Worm (Caenorhabditis elegans) whole organism, L4 larva: ENCODE results near the gene srz-11.
"Not testable (repeated sequence)": the region's sequence is repeated elsewhere in the genome, so short reads cannot be mapped to it uniquely, and the experiment has no call there.

Experiments
- D1046.2 ChIP-seq: fragments of 200-800 bp; sonication (Bioruptor generic); IDR thresholded peaks from 2 replicates; pipeline ENCODE4 v1.3.6; 2022; ENCODE audit warnings: missing genetic modification characterization, missing compliant biosample characterization
- F37D6.2 ChIP-seq: sonication (generic microtip); optimal IDR thresholded peaks from 2 replicates; lab custom pipeline; 2016; ENCODE audit warnings: mild to moderate bottlenecking, missing genetic modification characterization, missing compliant biosample characterization
- F49E8.2 ChIP-seq: sonication (generic microtip); optimal IDR thresholded peaks from 2 replicates; lab custom pipeline; 2016; ENCODE audit warnings: missing compliant biosample characterization, mild to moderate bottlenecking, missing genetic modification characterization, borderline replicate concordance
- Y48G9A.11 ChIP-seq: fragments of 200-800 bp; sonication (Bioruptor generic); IDR thresholded peaks from 2 replicates; pipeline ENCODE4 v1.3.6; 2022; ENCODE audit warnings: missing genetic modification reagents, missing genetic modification characterization, missing compliant biosample characterization
- ZK546.5 ChIP-seq, 2 experiments: sonication (generic microtip); optimal IDR thresholded peaks; 2 replicates each; lab custom pipeline; 2017; ENCODE audit warnings: missing biosample characterization in 2 of 2, missing genetic modification characterization in 2 of 2
- ama-1 ChIP-seq: fragments of 150-350 bp; optimal IDR thresholded peaks from 2 replicates; lab custom pipeline; 2014; ENCODE audit warnings: inconsistent platforms, mixed read lengths
- ceh-28 ChIP-seq: fragments of 150-350 bp; optimal IDR thresholded peaks from 2 replicates; lab custom pipeline; 2014; ENCODE audit warnings: missing biosample characterization, missing genetic modification reagents, missing genetic modification characterization
- ceh-62 ChIP-seq: sonication (generic microtip); optimal IDR thresholded peaks from 2 replicates; lab custom pipeline; 2017; ENCODE audit warnings: missing biosample characterization, missing genetic modification characterization
- ctbp-1 ChIP-seq: fragments of 200-800 bp; sonication (Bioruptor generic); IDR thresholded peaks from 2 replicates; pipeline ENCODE4 v1.3.6; 2022; ENCODE audit warnings: missing genetic modification reagents, missing genetic modification characterization, missing compliant biosample characterization
- daf-12 ChIP-seq: fragments of 150-350 bp; optimal IDR thresholded peaks from 2 replicates; lab custom pipeline; 2014; ENCODE audit warnings: missing biosample characterization, missing genetic modification reagents, missing genetic modification characterization
- hlh-30 ChIP-seq: sonication (generic microtip); optimal IDR thresholded peaks from 2 replicates; lab custom pipeline; 2017; ENCODE audit warnings: antibody characterized with exemption, mild to moderate bottlenecking, missing genetic modification characterization, missing compliant biosample characterization; ENCODE audit not compliant: insufficient read depth
- lin-15B ChIP-seq: fragments of 150-350 bp; sonication (generic microtip); optimal IDR thresholded peaks from 3 replicates; lab custom pipeline; 2014; ENCODE audit warnings: missing biosample characterization, missing genetic modification characterization
- lin-38 ChIP-seq: fragments of 200-800 bp; sonication (Bioruptor generic); IDR thresholded peaks from 2 replicates; pipeline ENCODE4 v1.3.6; 2022; ENCODE audit warnings: missing genetic modification reagents, missing genetic modification characterization, missing compliant biosample characterization
- lir-3 ChIP-seq: sonication (generic microtip); optimal IDR thresholded peaks from 2 replicates; lab custom pipeline; 2016; ENCODE audit warnings: mild to moderate bottlenecking, missing genetic modification characterization, missing compliant biosample characterization
- madf-9 ChIP-seq: fragments of 200-800 bp; sonication (Bioruptor generic); conservative IDR thresholded peaks from 2 replicates; pipeline ENCODE4 v1.3.6; 2022; ENCODE audit warnings: missing genetic modification reagents, missing genetic modification characterization, missing compliant biosample characterization
- mdl-1 ChIP-seq, 2 experiments: fragments of 150-350 bp in 1 of 2; sonication (generic microtip) in 1 of 2; optimal IDR thresholded peaks; 2 replicates each; lab custom pipeline; 2014 to 2017; ENCODE audit warnings: missing biosample characterization in 2 of 2, missing genetic modification characterization in 2 of 2
- mes-2 ChIP-seq: sonication (generic microtip); optimal IDR thresholded peaks from 2 replicates; lab custom pipeline; 2016; ENCODE audit warnings: missing genotype, mild to moderate bottlenecking, missing genetic modification characterization, missing compliant biosample characterization; ENCODE audit not compliant: poor library complexity, severe bottlenecking
- mxl-2 ChIP-seq: fragments of 200-800 bp; sonication (Bioruptor generic); conservative IDR thresholded peaks from 2 replicates; pipeline ENCODE4 v1.3.6; 2022; ENCODE audit warnings: missing genetic modification reagents, missing genetic modification characterization, missing compliant biosample characterization
- nhr-237 ChIP-seq: sonication (generic microtip); optimal IDR thresholded peaks from 2 replicates; lab custom pipeline; 2017; ENCODE audit warnings: missing biosample characterization, missing genetic modification characterization
- nhr-28 ChIP-seq: fragments of 150-350 bp; optimal IDR thresholded peaks from 2 replicates; lab custom pipeline; 2014; ENCODE audit warnings: missing biosample characterization, missing genetic modification characterization
- nhr-41 ChIP-seq: fragments of 200-800 bp; sonication (Bioruptor generic); IDR thresholded peaks from 2 replicates; pipeline ENCODE4 v1.3.6; 2022; ENCODE audit warnings: missing genetic modification reagents, missing genetic modification characterization, missing compliant biosample characterization
- nhr-42 ChIP-seq: fragments of 200-800 bp; sonication (Bioruptor generic); IDR thresholded peaks from 2 replicates; pipeline ENCODE4 v1.3.6; 2022; ENCODE audit warnings: missing genetic modification characterization, missing compliant biosample characterization
- nhr-76 ChIP-seq: fragments of 150-350 bp; optimal IDR thresholded peaks from 2 replicates; lab custom pipeline; 2014; ENCODE audit warnings: missing biosample characterization, missing genetic modification characterization
- php-3 ChIP-seq: fragments of 200-800 bp; sonication (Bioruptor generic); IDR thresholded peaks from 2 replicates; pipeline ENCODE4 v1.3.6; 2022; ENCODE audit warnings: missing genetic modification reagents, missing genetic modification characterization, missing compliant biosample characterization
- sdz-12 ChIP-seq: fragments of 200-800 bp; sonication (Bioruptor generic); optimal IDR thresholded peaks from 2 replicates; lab custom pipeline; 2018; ENCODE audit warnings: mild to moderate bottlenecking, missing genetic modification characterization, missing compliant biosample characterization
- skn-1 ChIP-seq: fragments of 150-350 bp; optimal IDR thresholded peaks from 2 replicates; lab custom pipeline; 2014; ENCODE audit warnings: missing biosample characterization, missing genetic modification characterization
- snpc-4 ChIP-seq: fragments of 150-350 bp; optimal IDR thresholded peaks from 2 replicates; lab custom pipeline; 2014; ENCODE audit warnings: missing biosample characterization, missing genetic modification characterization
- spr-3 ChIP-seq: fragments of 200-800 bp; sonication (Bioruptor generic); optimal IDR thresholded peaks from 2 replicates; lab custom pipeline; 2018; ENCODE audit warnings: mild to moderate bottlenecking, missing genetic modification characterization, missing compliant biosample characterization
- unc-130 ChIP-seq: sonication (generic microtip); optimal IDR thresholded peaks from 2 replicates; lab custom pipeline; 2016; ENCODE audit warnings: missing genetic modification reagents, missing genetic modification characterization, missing compliant biosample characterization
- unc-62 ChIP-seq, 3 experiments: fragments of 150-350 bp in 1 of 3; sonication (generic microtip); optimal IDR thresholded peaks in 2 of 3; peaks in 1 of 3; 1 replicate in 1 of 3; 2 replicates in 2 of 3; lab custom pipeline; 2014 to 2017; ENCODE audit warnings: missing biosample characterization in 3 of 3, missing genetic modification characterization in 3 of 3, missing genetic modification reagents in 3 of 3, missing genotype in 1 of 3
- zag-1 ChIP-seq: fragments of 150-350 bp; optimal IDR thresholded peaks from 2 replicates; lab custom pipeline; 2014; ENCODE audit warnings: missing biosample characterization, missing genetic modification characterization
- zfp-3 ChIP-seq: fragments of 200-800 bp; sonication (Bioruptor generic); conservative IDR thresholded peaks from 2 replicates; pipeline ENCODE4 v1.3.6; 2022; ENCODE audit warnings: missing genetic modification reagents, missing genetic modification characterization, missing compliant biosample characterization
- ztf-11 ChIP-seq: fragments of 150-350 bp; optimal IDR thresholded peaks from 2 replicates; lab custom pipeline; 2014; ENCODE audit warnings: missing biosample characterization, missing genetic modification characterization
- ztf-7 ChIP-seq: fragments of 150-350 bp; optimal IDR thresholded peaks from 2 replicates; lab custom pipeline; 2014; ENCODE audit warnings: missing biosample characterization, missing genetic modification characterization

The srz-11 gene

DNA sequence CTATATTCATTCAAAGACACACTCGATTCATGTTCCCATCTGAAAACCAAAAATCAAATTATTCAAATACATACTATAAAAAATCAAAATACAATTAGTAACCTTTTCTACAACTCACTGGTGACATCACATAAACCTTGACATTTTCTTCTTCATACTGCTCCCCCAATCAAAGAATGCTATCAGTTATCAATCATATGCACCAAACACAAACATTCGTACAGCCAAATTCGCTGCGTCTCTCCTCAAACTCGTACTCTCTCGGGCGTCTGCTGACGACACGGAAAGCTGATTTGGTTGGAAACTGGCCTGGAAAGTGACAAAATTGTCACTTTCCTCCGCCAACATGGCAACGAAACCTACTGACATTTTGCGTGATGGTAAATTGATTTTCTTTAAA lies 29.5 kb downstream of the srz-11 start, which contains the start of gene plc-2 (continued):
- no peak for TF ChIP-seq unc-130 (GFP tag; lab: Kevin White, UChicago)
- TF ChIP-seq zag-1: no peak
- TF ChIP-seq Y48G9A.11: no peak
- no peak for TF ChIP-seq nhr-237
- TF ChIP-seq hlh-30 (tag; lab: Kevin White, UChicago): peak; percentile 44
- TF ChIP-seq unc-62 (GFP tag; optimal IDR thresholded peaks at IDR 0.05 in 1 of 2; lab: Kevin White, UChicago): peak in 1 of 2 experiments; percentile 13
- no peak for TF ChIP-seq unc-62 (tag; optimal IDR thresholded peaks at IDR 0.05; lab: Kevin White, UChicago)
- TF ChIP-seq php-3 (GFP tag; lab: Robert Waterston, UW): no peak
- TF ChIP-seq madf-9 (GFP tag; lab: Robert Waterston, UW): no peak

DNA sequence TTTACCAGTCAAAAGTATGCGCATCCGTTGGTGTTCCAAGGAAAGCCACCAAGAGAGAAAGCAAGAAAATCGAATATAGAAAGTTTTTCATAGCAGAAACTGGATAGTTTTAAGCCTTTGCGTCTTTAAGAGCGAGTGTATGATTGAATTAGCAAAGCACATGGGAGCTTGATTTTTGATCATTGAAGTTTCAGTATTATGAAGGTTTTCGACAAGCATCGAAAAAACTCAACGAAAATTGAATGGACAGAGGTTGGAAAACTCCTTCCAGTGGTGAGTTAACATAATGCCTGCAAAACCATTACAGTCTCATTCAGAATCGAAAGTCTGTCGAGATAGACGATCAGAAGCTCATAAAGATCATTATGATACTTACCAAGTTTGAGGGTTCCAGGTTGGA lies 31.0 kb downstream of the srz-11 start, which contains the start of gene Y75B12B.13:
Gene Y75B12B.13, minus strand, starts transcription at position 101 of the 400 bp plus-strand sequence.
- TF ChIP-seq nhr-28 (tag; lab: Kevin White, UChicago) (no peak), nhr-76 (tag; lab: Kevin White, UChicago) (no peak), F37D6.2 (tag; lab: Kevin White, UChicago) (no peak), ceh-28 (no peak)
- TF ChIP-seq, all 104 proteins: peak for 0

DNA sequence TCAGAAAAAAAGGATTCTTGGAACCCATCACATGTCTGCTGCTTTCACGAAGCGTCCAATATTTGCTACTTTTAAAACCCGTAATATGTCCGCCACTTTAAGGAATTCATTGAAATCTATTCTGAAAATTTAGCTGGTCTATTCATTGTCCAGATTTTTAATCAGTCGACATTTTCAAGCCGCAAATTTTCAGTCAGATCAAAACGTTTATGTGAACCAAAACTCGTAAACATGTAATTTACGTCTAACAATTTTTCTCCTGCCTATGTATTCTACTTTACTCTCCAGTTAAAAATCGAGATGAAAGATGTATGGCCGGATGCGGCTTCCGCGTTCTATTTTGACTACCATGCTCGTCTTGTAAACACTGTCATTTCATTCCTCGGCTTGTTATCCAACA lies 35.1 kb downstream of the srz-11 start, which contains the start of gene srw-1:
Gene srw-1, plus strand, starts transcription at position 301 of the 400 bp plus-strand sequence.
- TF ChIP-seq lin-15B (tag; lab: Kevin White, UChicago) (no peak), ama-1 (lab: Kevin White, UChicago) (no peak), lir-3 (tag; lab: Kevin White, UChicago) (no peak), zfp-3 (GFP tag; lab: Robert Waterston, UW) (no peak), ztf-11 (tag; lab: Kevin White, UChicago) (no peak), ztf-7 (no peak), skn-1 (tag; lab: Kevin White, UChicago) (no peak), ZK546.5 (tag; optimal IDR thresholded peaks at IDR 0.05; lab: Kevin White, UChicago) (no peak), mxl-2 (GFP tag; lab: Robert Waterston, UW) (no peak), mdl-1 (tag; optimal IDR thresholded peaks at IDR 0.05; lab: Kevin White, UChicago) (no peak), nhr-41 (GFP tag; lab: Robert Waterston, UW) (no peak)
- TF ChIP-seq, all 104 proteins: peak for 0

DNA sequence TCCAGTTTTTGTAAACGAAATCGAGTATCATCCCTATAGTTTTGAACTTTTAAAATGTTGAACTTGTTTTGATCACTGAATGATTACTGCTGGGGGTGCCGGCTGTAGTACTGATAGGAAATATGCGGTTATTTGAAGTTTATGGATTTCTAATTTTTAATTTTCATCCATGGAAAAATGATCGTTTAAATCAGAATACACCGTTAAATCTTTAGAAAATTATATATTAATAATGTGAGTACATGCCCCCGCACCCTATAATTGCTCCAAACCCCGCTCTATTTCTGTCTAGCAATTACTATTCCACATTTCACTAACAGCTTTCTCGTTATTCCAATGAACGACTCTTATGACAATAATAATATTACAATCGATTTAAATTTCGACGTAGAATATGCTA lies 36.9 kb downstream of the srz-11 start, which contains the start of gene Y75B12B.10:
Gene Y75B12B.10, plus strand, starts transcription at position 301 of the 400 bp plus-strand sequence.
- TF ChIP-seq sdz-12 (GFP tag; lab: Kevin White, UChicago): no peak
- no peak for TF ChIP-seq daf-12 (tag; lab: Kevin White, UChicago)
- TF ChIP-seq ceh-62: no peak
- no peak for TF ChIP-seq Y48G9A.11
- TF ChIP-seq nhr-42 (GFP tag; lab: Robert Waterston, UW): no peak
- no peak for TF ChIP-seq snpc-4 (tag; lab: Kevin White, UChicago)
- TF ChIP-seq zag-1: no peak
- no peak for TF ChIP-seq F49E8.2 (tag; lab: Kevin White, UChicago)
- TF ChIP-seq mes-2 (tag; lab: Kevin White, UChicago): no peak
- TF ChIP-seq ctbp-1 (GFP tag; lab: Robert Waterston, UW): no peak
- no peak for TF ChIP-seq lin-15B (tag; lab: Kevin White, UChicago)

DNA sequence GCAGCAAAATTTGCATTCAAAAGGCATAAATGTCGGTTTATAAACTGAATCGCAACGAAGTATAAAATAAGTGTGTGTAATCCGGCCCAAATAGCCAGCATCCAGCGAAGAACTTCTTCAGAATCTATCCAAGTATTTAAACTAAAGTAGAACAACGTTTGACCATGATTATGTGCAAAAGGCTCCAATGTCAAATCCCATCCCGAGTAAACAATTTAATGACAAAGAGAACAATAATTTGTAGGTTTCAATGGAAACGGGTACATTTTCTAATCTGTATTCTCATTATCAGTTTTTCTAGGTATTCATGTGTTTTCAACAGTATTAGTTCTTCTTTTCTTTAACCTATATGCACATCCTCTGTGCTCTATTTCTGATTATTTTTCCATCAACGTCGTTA lies 44.8 kb downstream of the srz-11 start, which contains the start of gene C41G6.12:
Gene C41G6.12, minus strand, starts transcription at position 101 of the 400 bp plus-strand sequence.
- not testable (repeated sequence) for TF ChIP-seq D1046.2 (GFP tag; lab: Robert Waterston, UW); spr-3 (GFP tag; lab: Kevin White, UChicago); lin-38 (GFP tag; lab: Robert Waterston, UW)
- TF ChIP-seq, all 104 proteins: peak for 0; not testable (repeated sequence) for 104
